Fruit fly (Drosophila melanogaster) whole organism, embryonic: Measurements from ENCODE around the gene Gycbeta100B.

Experiments used
- Aef1 ChIP-seq: fragments of 200-800 bp; sonication (Bioruptor generic); IDR thresholded peaks from 3 replicates; pipeline ENCODE4 v1.3.6; 2022; ENCODE audit warnings: missing biosample characterization, missing genetic modification characterization
- Bgb ChIP-seq: fragments of 200-800 bp; sonication (Bioruptor generic); IDR thresholded peaks from 2 replicates; pipeline ENCODE4 v1.3.6; 2022; ENCODE audit warnings: missing biosample characterization, missing genetic modification characterization; ENCODE audit not compliant: partially characterized antibody
- C15 ChIP-seq: fragments of 200-800 bp; sonication (Bioruptor generic); IDR thresholded peaks from 3 replicates; pipeline ENCODE4 v1.3.6; 2022; ENCODE audit warnings: missing biosample characterization, missing genetic modification characterization
- CG10543 ChIP-seq: fragments of 200-800 bp; sonication (Bioruptor generic); optimal IDR thresholded peaks from 3 replicates; lab custom pipeline; 2017; ENCODE audit warnings: missing biosample characterization, mild to moderate bottlenecking, missing genetic modification characterization, moderate library complexity
- CG11085 ChIP-seq: fragments of 200-800 bp; sonication (Bioruptor generic); IDR thresholded peaks from 2 replicates; pipeline ENCODE4 v1.3.6; 2022; ENCODE audit warnings: missing biosample characterization, missing genetic modification characterization
- CG11695 ChIP-seq: fragments of 200-800 bp; sonication (Bioruptor generic); IDR thresholded peaks from 3 replicates; pipeline ENCODE4 v1.3.6; 2022; ENCODE audit warnings: missing biosample characterization, missing genetic modification characterization
- CG13287 ChIP-seq: fragments of 200-800 bp; sonication (Bioruptor generic); IDR thresholded peaks from 2 replicates; pipeline ENCODE4 v1.3.6; 2022; ENCODE audit warnings: missing biosample characterization, missing genetic modification characterization; ENCODE audit not compliant: partially characterized antibody
- CG16813 ChIP-seq: fragments of 200-800 bp; sonication (Bioruptor generic); IDR thresholded peaks from 3 replicates; pipeline ENCODE4 v1.3.6; 2022; ENCODE audit warnings: missing biosample characterization, missing genetic modification characterization; ENCODE audit not compliant: partially characterized antibody
- CG2889 ChIP-seq: fragments of 200-800 bp; sonication (Bioruptor generic); IDR thresholded peaks from 3 replicates; pipeline ENCODE4 v1.3.6; 2022; ENCODE audit warnings: missing biosample characterization, missing genetic modification characterization
- CG31365 ChIP-seq: fragments of 200-800 bp; sonication (Bioruptor generic); optimal IDR thresholded peaks from 2 replicates; lab custom pipeline; 2018; ENCODE audit warnings: missing biosample characterization, mild to moderate bottlenecking, missing genetic modification characterization
- CG3407 ChIP-seq: fragments of 200-800 bp; sonication (Bioruptor generic); optimal IDR thresholded peaks from 2 replicates; lab custom pipeline; 2018; ENCODE audit warnings: missing biosample characterization, mild to moderate bottlenecking, missing genetic modification characterization
- CG42726 ChIP-seq: fragments of 200-800 bp; sonication (Bioruptor generic); IDR thresholded peaks from 2 replicates; pipeline ENCODE4 v1.3.6; 2022; ENCODE audit warnings: missing biosample characterization, missing genetic modification characterization; ENCODE audit not compliant: partially characterized antibody
- CG6765 ChIP-seq: fragments of 200-800 bp; sonication (Bioruptor generic); optimal IDR thresholded peaks from 3 replicates; lab custom pipeline; 2017; ENCODE audit warnings: missing biosample characterization, mild to moderate bottlenecking, missing genetic modification characterization
- CG6791 ChIP-seq: fragments of 200-800 bp; sonication (Bioruptor generic); IDR thresholded peaks from 3 replicates; pipeline ENCODE4 v1.3.6; 2022; ENCODE audit warnings: missing biosample characterization, missing genetic modification characterization; ENCODE audit not compliant: partially characterized antibody
- CG8089 ChIP-seq: fragments of 200-800 bp; sonication (Bioruptor generic); optimal IDR thresholded peaks from 3 replicates; lab custom pipeline; 2016; ENCODE audit warnings: missing biosample characterization, missing genetic modification characterization
- CG8290 ChIP-seq, 3 experiments: fragments of 200-800 bp; sonication (Bioruptor generic); optimal IDR thresholded peaks; 2 replicates each; lab custom pipeline; 2016 to 2019; ENCODE audit warnings: missing biosample characterization in 3 of 3, missing genetic modification characterization in 3 of 3, mild to moderate bottlenecking in 2 of 3, moderate library complexity in 1 of 3
- CG9437 ChIP-seq: fragments of 200-800 bp; sonication (Bioruptor generic); optimal IDR thresholded peaks from 2 replicates; lab custom pipeline; 2018; ENCODE audit warnings: missing biosample characterization, mild to moderate bottlenecking, missing genetic modification characterization
- CG9797 ChIP-seq: fragments of 200-800 bp; sonication (Bioruptor generic); optimal IDR thresholded peaks from 3 replicates; lab custom pipeline; 2018; ENCODE audit warnings: missing biosample characterization, mild to moderate bottlenecking, missing genetic modification characterization
- CTCF ChIP-seq: fragments of 200-800 bp; sonication (Bioruptor generic); optimal IDR thresholded peaks from 2 replicates; lab custom pipeline; 2017; ENCODE audit warnings: missing biosample characterization, mild to moderate bottlenecking, missing genetic modification characterization, moderate library complexity
- D19B ChIP-seq: fragments of 200-800 bp; sonication (Bioruptor generic); optimal IDR thresholded peaks from 2 replicates; lab custom pipeline; 2017; ENCODE audit warnings: missing biosample characterization, mild to moderate bottlenecking, missing genetic modification characterization
- Dad ChIP-seq: fragments of 200-800 bp; sonication (Bioruptor generic); optimal IDR thresholded peaks from 3 replicates; lab custom pipeline; 2016; ENCODE audit warnings: missing biosample characterization, missing genetic modification characterization
- Dfd ChIP-seq, 2 experiments: fragments of >200 bp; optimal IDR thresholded peaks; 2 replicates each; lab custom pipeline; 2017; ENCODE audit warnings: missing biosample characterization in 2 of 2, missing genetic modification characterization in 2 of 2
- Dip3 ChIP-seq: fragments of 200-800 bp; sonication (Bioruptor generic); optimal IDR thresholded peaks from 3 replicates; lab custom pipeline; 2016; ENCODE audit warnings: missing biosample characterization, missing genetic modification characterization
- Dref ChIP-seq: fragments of 200-800 bp; sonication (Bioruptor generic); IDR thresholded peaks from 2 replicates; pipeline ENCODE4 v1.3.6; 2022; ENCODE audit warnings: missing biosample characterization, missing genetic modification characterization
- Gsc ChIP-seq: fragments of 200-800 bp; sonication (Bioruptor generic); IDR thresholded peaks from 2 replicates; pipeline ENCODE4 v1.3.6; 2022; ENCODE audit warnings: missing biosample characterization, missing genetic modification characterization
- H2.0 ChIP-seq: fragments of 200-800 bp; sonication (Bioruptor generic); IDR thresholded peaks from 2 replicates; pipeline ENCODE4 v1.3.6; 2022; ENCODE audit warnings: missing biosample characterization, missing genetic modification characterization
- HmgZ ChIP-seq: fragments of 200-800 bp; sonication (Bioruptor generic); optimal IDR thresholded peaks from 2 replicates; lab custom pipeline; 2018; ENCODE audit warnings: missing biosample characterization, mild to moderate bottlenecking, missing genetic modification characterization
- Jarid2 ChIP-seq: fragments of 200-800 bp; sonication (Bioruptor generic); optimal IDR thresholded peaks from 3 replicates; lab custom pipeline; 2017; ENCODE audit warnings: mild to moderate bottlenecking, missing biosample characterization, missing genetic modification reagents, missing genetic modification characterization
- Oli ChIP-seq: fragments of 200-800 bp; sonication (Bioruptor generic); optimal IDR thresholded peaks from 2 replicates; lab custom pipeline; 2018; ENCODE audit warnings: missing biosample characterization, mild to moderate bottlenecking, missing genetic modification characterization, moderate library complexity
- Six4 ChIP-seq: fragments of 200-800 bp; sonication (Bioruptor generic); optimal IDR thresholded peaks from 2 replicates; lab custom pipeline; 2016; ENCODE audit warnings: missing biosample characterization, missing genetic modification characterization
- Stat92E ChIP-seq, 3 experiments: fragments of >200 bp in 2 of 3; fragments of 200-800 bp in 1 of 3; sonication (Bioruptor generic) in 1 of 3; optimal IDR thresholded peaks; 2 replicates each; lab custom pipeline; 2017 to 2019; ENCODE audit warnings: missing biosample characterization in 3 of 3, missing genetic modification characterization in 3 of 3, mild to moderate bottlenecking in 1 of 3, moderate library complexity in 1 of 3
- Usf ChIP-seq: fragments of 200-800 bp; sonication (Bioruptor generic); optimal IDR thresholded peaks from 2 replicates; lab custom pipeline; 2017; ENCODE audit warnings: missing genotype, missing biosample characterization, missing genetic modification characterization
- Xbp1 ChIP-seq: fragments of 200-800 bp; sonication (Bioruptor generic); optimal IDR thresholded peaks from 3 replicates; lab custom pipeline; 2016; ENCODE audit warnings: missing biosample characterization, mild to moderate bottlenecking, missing genetic modification characterization
- ara ChIP-seq: fragments of 200-800 bp; sonication (Bioruptor generic); IDR thresholded peaks from 2 replicates; pipeline ENCODE4 v1.3.6; 2022; ENCODE audit warnings: missing biosample characterization, missing genetic modification characterization
- ash1 ChIP-seq: fragments of 200-800 bp; sonication (Bioruptor generic); optimal IDR thresholded peaks from 2 replicates; lab custom pipeline; 2018; ENCODE audit warnings: missing biosample characterization, mild to moderate bottlenecking, missing genetic modification characterization
- chn ChIP-seq: fragments of 200-800 bp; sonication (Bioruptor generic); optimal IDR thresholded peaks from 2 replicates; lab custom pipeline; 2016; ENCODE audit warnings: missing biosample characterization, missing genetic modification characterization
- ci ChIP-seq: fragments of 200-800 bp; sonication (Bioruptor generic); IDR thresholded peaks from 3 replicates; pipeline ENCODE4 v1.3.6; 2022; ENCODE audit warnings: missing biosample characterization, missing genetic modification characterization
- dm ChIP-seq: fragments of 200-800 bp; sonication (Bioruptor generic); optimal IDR thresholded peaks from 3 replicates; lab custom pipeline; 2016; ENCODE audit warnings: missing biosample characterization, missing genetic modification characterization
- eve ChIP-seq, 2 experiments: fragments of >200 bp; optimal IDR thresholded peaks; 2 replicates each; lab custom pipeline; 2017; ENCODE audit warnings: missing biosample characterization in 2 of 2, missing genetic modification characterization in 2 of 2
- ftz-f1 ChIP-seq: fragments of 200-800 bp; sonication (Bioruptor generic); optimal IDR thresholded peaks from 2 replicates; lab custom pipeline; 2016; ENCODE audit warnings: missing biosample characterization, missing genetic modification characterization
- hth ChIP-seq: fragments of >200 bp; optimal IDR thresholded peaks from 2 replicates; lab custom pipeline; 2017; ENCODE audit warnings: inconsistent platforms
- ind ChIP-seq: fragments of 200-800 bp; sonication (Bioruptor generic); optimal IDR thresholded peaks from 3 replicates; lab custom pipeline; 2016; ENCODE audit warnings: missing biosample characterization, missing genetic modification characterization
- lov ChIP-seq, 2 experiments: fragments of 200-800 bp in 1 of 2; fragments of >200 bp in 1 of 2; sonication (Bioruptor generic) in 1 of 2; IDR thresholded peaks in 1 of 2; optimal IDR thresholded peaks in 1 of 2; 2 replicates in 1 of 2; 3 replicates in 1 of 2; pipeline versions ENCODE4 v1.3.6 to Lab custom; 2017 to 2022; ENCODE audit warnings: missing biosample characterization in 1 of 2, missing genetic modification characterization in 1 of 2
- luna ChIP-seq: fragments of 200-800 bp; sonication (Bioruptor generic); optimal IDR thresholded peaks from 2 replicates; lab custom pipeline; 2016; ENCODE audit warnings: missing biosample characterization, missing genetic modification characterization
- nau ChIP-seq: fragments of 200-800 bp; sonication (Bioruptor generic); optimal IDR thresholded peaks from 3 replicates; lab custom pipeline; 2017; ENCODE audit warnings: missing biosample characterization, mild to moderate bottlenecking, missing genetic modification characterization, missing genetic modification reagents
- oc ChIP-seq: fragments of 200-800 bp; sonication (Bioruptor generic); optimal IDR thresholded peaks from 2 replicates; lab custom pipeline; 2018; ENCODE audit warnings: missing biosample characterization, mild to moderate bottlenecking, missing genetic modification characterization, moderate library complexity
- pnt ChIP-seq: fragments of 200-800 bp; sonication (Bioruptor generic); optimal IDR thresholded peaks from 3 replicates; lab custom pipeline; 2016; ENCODE audit warnings: missing biosample characterization, missing genetic modification characterization
- sd ChIP-seq: fragments of 200-800 bp; sonication (Bioruptor generic); optimal IDR thresholded peaks from 3 replicates; lab custom pipeline; 2018; ENCODE audit warnings: missing biosample characterization, mild to moderate bottlenecking, missing genetic modification characterization, moderate library complexity
- tio ChIP-seq: fragments of 200-800 bp; sonication (Bioruptor generic); optimal IDR thresholded peaks from 2 replicates; lab custom pipeline; 2017; ENCODE audit warnings: missing biosample characterization, missing genetic modification characterization, inconsistent platforms
- wek ChIP-seq: fragments of 200-800 bp; sonication (Bioruptor generic); optimal IDR thresholded peaks from 3 replicates; lab custom pipeline; 2018; ENCODE audit warnings: missing biosample characterization, mild to moderate bottlenecking, missing genetic modification characterization, moderate library complexity
- zfh2 ChIP-seq: fragments of 200-800 bp; sonication (Bioruptor generic); optimal IDR thresholded peaks from 2 replicates; lab custom pipeline; 2016; ENCODE audit warnings: missing biosample characterization, missing genetic modification characterization

The Gycbeta100B gene

DNA sequence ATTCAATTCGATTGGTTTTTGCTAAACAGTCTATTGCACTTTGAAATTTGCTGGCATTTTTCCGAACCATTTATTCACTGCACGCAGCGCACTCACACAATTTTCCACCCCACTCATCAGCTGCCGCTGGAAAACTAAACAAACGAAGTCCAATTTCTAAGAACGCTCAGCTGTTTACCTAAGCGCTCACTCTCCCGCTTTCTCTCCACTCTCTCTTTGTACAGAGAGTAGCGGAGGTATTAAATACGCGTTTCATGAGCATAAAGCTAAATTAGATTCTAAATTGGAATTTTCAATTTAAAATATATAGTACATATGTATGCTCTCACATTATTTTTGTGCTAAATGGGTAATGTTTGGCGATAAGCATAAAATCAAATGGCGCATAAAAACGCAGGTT is 34.8 kb downstream of the Gycbeta100B start, which contains the start of gene stops (continued):
- no peak for TF ChIP-seq hth (lab: Kevin White, UChicago)
- TF ChIP-seq Usf (GFP tag; lab: Kevin White, UChicago): no peak
- peak; percentile 14 for TF ChIP-seq Six4 (GFP tag; lab: Kevin White, UChicago)
- peak; percentile 48 for TF ChIP-seq tio
- peak; percentile 33 for TF ChIP-seq nau (GFP tag; lab: Kevin White, UChicago)
- TF ChIP-seq Gsc (GFP tag; lab: Robert Waterston, UW): no peak
- no peak for TF ChIP-seq Aef1 (GFP tag; lab: Robert Waterston, UW)
- TF ChIP-seq CTCF (GFP tag; lab: Kevin White, UChicago): peak; percentile 18
- no peak for TF ChIP-seq CG6765 (GFP tag; lab: Kevin White, UChicago)
- no peak for TF ChIP-seq CG11085 (GFP tag; lab: Robert Waterston, UW)
- no peak for TF ChIP-seq dm (GFP tag; lab: Kevin White, UChicago)
- TF ChIP-seq sd (tag; lab: Kevin White, UChicago): no peak
- no peak for TF ChIP-seq ara (GFP tag; lab: Robert Waterston, UW)
- TF ChIP-seq CG31365 (tag; lab: Kevin White, UChicago): peak; percentile 58
- TF ChIP-seq CG42726 (GFP tag; lab: Robert Waterston, UW): no peak
- no peak for TF ChIP-seq CG13287
- TF ChIP-seq Oli: no peak
- no peak for TF ChIP-seq lov (optimal IDR thresholded peaks at IDR 0.05; lab: Kevin White, UChicago)
- TF ChIP-seq lov (GFP tag; IDR thresholded peaks at IDR 0.05; lab: Robert Waterston, UW): no peak
- TF ChIP-seq CG6791 (GFP tag; lab: Robert Waterston, UW): no peak
- no peak for TF ChIP-seq CG8290 (GFP tag; optimal IDR thresholded peaks at IDR 0.05; lab: Kevin White, UChicago)
- peak in 1 of 2 experiments; percentile 11 for TF ChIP-seq CG8290 (tag; optimal IDR thresholded peaks at IDR 0.05; lab: Kevin White, UChicago)
- peak; percentile 72 for TF ChIP-seq wek (GFP tag; lab: Kevin White, UChicago)
- TF ChIP-seq ash1 (GFP tag; lab: Kevin White, UChicago): no peak
- TF ChIP-seq CG9437: no peak
- TF ChIP-seq CG11695 (GFP tag; lab: Robert Waterston, UW): peak; percentile 84
- no peak for TF ChIP-seq Stat92E (GFP tag; optimal IDR thresholded peaks at IDR 0.05; lab: Kevin White, UChicago)
- TF ChIP-seq chn (GFP tag; lab: Kevin White, UChicago): peak; percentile 19
- TF ChIP-seq eve (GFP tag; optimal IDR thresholded peaks at IDR 0.05; lab: Kevin White, UChicago): no peak
- no peak for TF ChIP-seq Dref
- peak; percentile 31 for TF ChIP-seq CG8089 (GFP tag; lab: Kevin White, UChicago)
- no peak for TF ChIP-seq oc (tag; lab: Kevin White, UChicago)
- TF ChIP-seq C15: no peak
- no peak for TF ChIP-seq Dfd (GFP tag; optimal IDR thresholded peaks at IDR 0.05; lab: Kevin White, UChicago)
- peak; percentile 28 for TF ChIP-seq Xbp1
- TF ChIP-seq zfh2: no peak
- no peak for TF ChIP-seq CG16813
- TF ChIP-seq Bgb (GFP tag; lab: Robert Waterston, UW): no peak
- no peak for TF ChIP-seq pnt
- TF ChIP-seq Dip3 (GFP tag; lab: Kevin White, UChicago): peak; percentile 24
- TF ChIP-seq Jarid2 (GFP tag; lab: Kevin White, UChicago): peak; percentile 38
- no peak for TF ChIP-seq D19B
- no peak for TF ChIP-seq luna (GFP tag; lab: Kevin White, UChicago)
- TF ChIP-seq Dad: no peak
- TF ChIP-seq CG10543 (GFP tag; lab: Kevin White, UChicago): no peak
- TF ChIP-seq ci: peak; percentile 76
- TF ChIP-seq CG9797 (GFP tag; lab: Kevin White, UChicago): no peak
- 0 out of 3 replicates have a peak, but pooled peaks have one; percentile 7 for TF ChIP-seq CG2889 (GFP tag; lab: Robert Waterston, UW)
- peak; percentile 71 for TF ChIP-seq CG3407 (GFP tag; lab: Kevin White, UChicago)
- no peak for TF ChIP-seq ind (GFP tag; lab: Kevin White, UChicago)
- no peak for TF ChIP-seq HmgZ (tag; lab: Kevin White, UChicago)
- TF ChIP-seq H2.0 (GFP tag; lab: Robert Waterston, UW): no peak
- TF ChIP-seq ftz-f1 (GFP tag; lab: Kevin White, UChicago): no peak
